Worm (Caenorhabditis elegans) whole organism, late embryonic: ENCODE results near the gene C14C11.1.
"Not testable (repeated sequence)": the region's sequence is repeated elsewhere in the genome, so short reads cannot be mapped to it uniquely, and the experiment has no call there.

Source experiments
- F13H6.1 ChIP-seq: sonication (generic microtip); optimal IDR thresholded peaks from 2 replicates; lab custom pipeline; 2016; ENCODE audit warnings: missing genetic modification characterization, missing compliant biosample characterization
- K09A11.1 ChIP-seq: sonication (generic microtip); optimal IDR thresholded peaks from 2 replicates; lab custom pipeline; 2017; ENCODE audit warnings: antibody characterized with exemption, mild to moderate bottlenecking, missing genetic modification characterization, missing compliant biosample characterization; ENCODE audit not compliant: insufficient read depth
- Y22D7AL.16 ChIP-seq: sonication (generic microtip); optimal IDR thresholded peaks from 2 replicates; lab custom pipeline; 2016; ENCODE audit warnings: missing genetic modification characterization, missing compliant biosample characterization
- ama-1 ChIP-seq: fragments of 150-350 bp; optimal IDR thresholded peaks from 2 replicates; lab custom pipeline; 2014
- ceh-14 ChIP-seq: sonication (generic microtip); optimal IDR thresholded peaks from 2 replicates; lab custom pipeline; 2016; ENCODE audit warnings: missing genotype, missing genetic modification characterization, missing compliant biosample characterization
- ceh-19 ChIP-seq: fragments of 200-800 bp; sonication (Bioruptor generic); optimal IDR thresholded peaks from 2 replicates; lab custom pipeline; 2018; ENCODE audit warnings: mild to moderate bottlenecking, missing genetic modification characterization, missing compliant biosample characterization
- ceh-2 ChIP-seq: sonication (generic microtip); optimal IDR thresholded peaks from 2 replicates; lab custom pipeline; 2016; ENCODE audit warnings: missing genotype, missing genetic modification characterization, missing compliant biosample characterization
- ceh-22 ChIP-seq: sonication (generic microtip); optimal IDR thresholded peaks from 2 replicates; lab custom pipeline; 2017; ENCODE audit warnings: missing biosample characterization, missing genetic modification characterization
- ceh-30 ChIP-seq: fragments of 150-350 bp; optimal IDR thresholded peaks from 2 replicates; lab custom pipeline; 2014; ENCODE audit warnings: missing biosample characterization, missing genetic modification characterization
- ceh-45 ChIP-seq: fragments of 200-800 bp; sonication (Bioruptor generic); IDR thresholded peaks from 2 replicates; pipeline ENCODE4 v1.3.6; 2022; ENCODE audit warnings: missing genetic modification reagents, missing genetic modification characterization, missing compliant biosample characterization
- ceh-48 ChIP-seq: sonication (generic microtip); optimal IDR thresholded peaks from 2 replicates; lab custom pipeline; 2016; ENCODE audit warnings: missing genetic modification characterization, inconsistent platforms, missing compliant biosample characterization
- ceh-6 ChIP-seq: fragments of 200-800 bp; sonication (Bioruptor generic); optimal IDR thresholded peaks from 2 replicates; lab custom pipeline; 2018; ENCODE audit warnings: mild to moderate bottlenecking, missing genetic modification characterization, missing compliant biosample characterization
- ceh-9 ChIP-seq: sonication (generic microtip); optimal IDR thresholded peaks from 2 replicates; lab custom pipeline; 2016; ENCODE audit warnings: mild to moderate bottlenecking, missing genetic modification characterization, inconsistent platforms, missing compliant biosample characterization
- dmd-4 ChIP-seq: sonication (generic microtip); optimal IDR thresholded peaks from 2 replicates; lab custom pipeline; 2016; ENCODE audit warnings: borderline replicate concordance, missing genetic modification characterization, missing compliant biosample characterization
- dve-1 ChIP-seq: sonication (generic microtip); optimal IDR thresholded peaks from 2 replicates; lab custom pipeline; 2017; ENCODE audit warnings: antibody characterized with exemption, mild to moderate bottlenecking, missing genetic modification characterization, missing compliant biosample characterization
- elt-4 ChIP-seq: sonication (generic microtip); optimal IDR thresholded peaks from 2 replicates; lab custom pipeline; 2016; ENCODE audit warnings: missing genetic modification characterization, missing compliant biosample characterization
- eyg-1 ChIP-seq: sonication (generic microtip); optimal IDR thresholded peaks from 2 replicates; lab custom pipeline; 2016; ENCODE audit warnings: missing genotype, missing genetic modification characterization, missing compliant biosample characterization
- fax-1 ChIP-seq: sonication (generic microtip); optimal IDR thresholded peaks from 2 replicates; lab custom pipeline; 2016; ENCODE audit warnings: missing genotype, missing genetic modification characterization, missing compliant biosample characterization
- fkh-10 ChIP-seq: fragments of 150-350 bp; optimal IDR thresholded peaks from 2 replicates; lab custom pipeline; 2014; ENCODE audit warnings: missing biosample characterization, missing genetic modification reagents, missing genetic modification characterization
- hlh-13 ChIP-seq: fragments of 200-800 bp; sonication (Bioruptor generic); optimal IDR thresholded peaks from 2 replicates; lab custom pipeline; 2018; ENCODE audit warnings: mild to moderate bottlenecking, missing genetic modification characterization, missing compliant biosample characterization
- hlh-8 ChIP-seq: sonication (generic microtip); optimal IDR thresholded peaks from 2 replicates; lab custom pipeline; 2016; ENCODE audit warnings: missing genotype, missing genetic modification characterization, missing compliant biosample characterization
- lim-6 ChIP-seq: sonication (generic microtip); optimal IDR thresholded peaks from 2 replicates; lab custom pipeline; 2016; ENCODE audit warnings: missing genetic modification characterization, missing compliant biosample characterization
- lin-11 ChIP-seq: fragments of 200-800 bp; sonication (Bioruptor generic); optimal IDR thresholded peaks from 2 replicates; lab custom pipeline; 2018; ENCODE audit warnings: mild to moderate bottlenecking, missing genetic modification characterization, missing compliant biosample characterization
- madf-2 ChIP-seq: sonication (generic microtip); optimal IDR thresholded peaks from 2 replicates; lab custom pipeline; 2017; ENCODE audit warnings: missing genetic modification characterization, missing compliant biosample characterization
- nhr-11 ChIP-seq: fragments of 150-350 bp; optimal IDR thresholded peaks from 2 replicates; lab custom pipeline; 2014; ENCODE audit warnings: missing biosample characterization, missing genetic modification characterization
- nhr-232 ChIP-seq: sonication (generic microtip); optimal IDR thresholded peaks from 2 replicates; lab custom pipeline; 2016; ENCODE audit warnings: missing genetic modification characterization, missing compliant biosample characterization
- odd-2 ChIP-seq: sonication (generic microtip); optimal IDR thresholded peaks from 2 replicates; lab custom pipeline; 2017; ENCODE audit warnings: antibody characterized with exemption, mild to moderate bottlenecking, missing genetic modification characterization, missing compliant biosample characterization
- pag-3 ChIP-seq: sonication (generic microtip); optimal IDR thresholded peaks from 2 replicates; lab custom pipeline; 2016; ENCODE audit warnings: missing compliant biosample characterization, missing genetic modification characterization, borderline replicate concordance
- pax-1 ChIP-seq: fragments of 150-350 bp; optimal IDR thresholded peaks from 2 replicates; lab custom pipeline; 2014; ENCODE audit warnings: missing biosample characterization, missing genetic modification characterization
- pha-4 ChIP-seq: fragments of 150-350 bp; optimal IDR thresholded peaks from 2 replicates; lab custom pipeline; 2018; ENCODE audit warnings: missing biosample characterization, missing genetic modification reagents, missing genetic modification characterization
- pqm-1 ChIP-seq: sonication (generic microtip); optimal IDR thresholded peaks from 2 replicates; lab custom pipeline; 2016; ENCODE audit warnings: missing genetic modification characterization, missing compliant biosample characterization
- pros-1 ChIP-seq: fragments of 150-350 bp; optimal IDR thresholded peaks from 2 replicates; lab custom pipeline; 2014; ENCODE audit warnings: missing biosample characterization, missing genetic modification reagents, missing genetic modification characterization
- sox-2 ChIP-seq: fragments of 200-800 bp; sonication (Bioruptor generic); IDR thresholded peaks from 2 replicates; pipeline ENCODE4 v1.3.6; 2022; ENCODE audit warnings: missing genetic modification reagents, missing genetic modification characterization, missing compliant biosample characterization
- tbx-2 ChIP-seq: sonication (generic microtip); optimal IDR thresholded peaks from 2 replicates; lab custom pipeline; 2016; ENCODE audit warnings: missing genetic modification characterization, missing compliant biosample characterization
- tbx-7 ChIP-seq: sonication (generic microtip); optimal IDR thresholded peaks from 2 replicates; lab custom pipeline; 2016; ENCODE audit warnings: missing genotype, missing genetic modification characterization, missing compliant biosample characterization
- unc-86 ChIP-seq: sonication (generic microtip); optimal IDR thresholded peaks from 2 replicates; lab custom pipeline; 2016; ENCODE audit warnings: missing genetic modification characterization, missing compliant biosample characterization
- ztf-16 ChIP-seq: sonication (generic microtip); optimal IDR thresholded peaks from 2 replicates; lab custom pipeline; 2017; ENCODE audit warnings: missing genetic modification characterization, missing compliant biosample characterization

Gene C14C11.1

DNA sequence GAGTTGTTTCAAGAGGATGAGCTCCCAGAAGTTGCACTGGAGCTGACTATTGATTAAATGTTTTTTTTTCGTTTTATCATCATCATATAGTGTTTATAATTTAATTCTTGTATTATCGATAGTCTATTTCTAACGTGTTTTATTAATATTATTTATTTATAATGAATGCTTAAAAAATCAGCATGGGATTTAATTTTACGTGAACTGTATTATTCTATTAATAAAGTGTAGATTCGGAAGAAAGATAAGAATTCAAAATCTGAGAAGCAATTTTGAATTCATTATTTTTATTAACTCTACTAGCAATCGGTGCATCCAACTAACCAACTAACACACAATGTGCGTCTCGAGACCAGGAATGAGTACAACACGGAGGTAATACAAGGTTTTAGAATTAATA, at the start of gene C14C11.1:
C14C11.1 (plus strand) TSS at position 301 of the 400 bp plus-strand sequence.
- TF ChIP-seq ceh-48; pax-1; ceh-2 (tag; lab: Kevin White, UChicago): not testable (repeated sequence)

DNA sequence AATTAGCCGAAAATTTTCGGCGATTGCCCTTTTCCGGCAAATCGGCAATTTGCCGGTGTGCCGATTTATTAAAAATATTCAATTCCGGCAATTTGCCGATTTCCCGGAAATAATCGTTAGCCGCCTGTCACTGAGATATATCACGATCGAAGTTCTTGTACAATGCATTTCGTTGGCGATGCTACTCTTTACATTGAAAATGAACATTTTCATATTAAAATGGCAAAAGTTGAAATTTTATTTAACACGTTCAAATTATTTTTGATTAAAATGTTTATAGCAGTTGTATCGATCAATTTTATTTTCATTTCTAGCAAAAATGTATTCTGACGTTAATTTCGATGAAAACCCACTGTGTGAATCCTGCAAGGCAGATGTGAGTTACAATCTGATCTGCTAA, 48.7 kb upstream of the C14C11.1 start, which contains the start of gene M03E7.3:
M03E7.3 (plus strand) TSS at position 301 of the 400 bp plus-strand sequence.
- TF ChIP-seq ceh-2 (tag; lab: Kevin White, UChicago) = no peak
- no peak for TF ChIP-seq tbx-7 (tag; lab: Kevin White, UChicago)
- TF ChIP-seq pha-4 (tag; lab: Kevin White, UChicago) = no peak
- no peak for TF ChIP-seq unc-86 (tag; lab: Kevin White, UChicago)
- TF ChIP-seq eyg-1 (tag; lab: Kevin White, UChicago) = no peak

DNA sequence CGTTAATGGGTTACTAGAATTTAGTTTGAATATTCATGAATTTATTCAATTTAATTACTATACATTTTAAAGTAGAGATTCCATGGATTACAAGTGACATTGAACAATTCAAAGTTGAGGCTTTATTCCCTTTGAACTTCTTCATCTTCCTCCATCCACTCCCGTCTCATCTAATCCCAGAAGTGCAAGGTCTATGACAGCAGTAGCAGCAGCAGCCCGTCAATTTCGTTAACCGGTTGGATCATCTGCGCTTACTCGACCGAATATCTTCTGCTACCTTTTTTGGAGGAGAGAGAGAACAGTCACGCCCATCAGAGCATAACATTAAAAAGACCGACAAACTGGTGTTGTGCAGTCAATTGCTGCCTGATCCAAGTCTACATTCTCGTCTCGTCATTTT, 46.1 kb upstream of the C14C11.1 start, which contains the start of gene M03E7.2:
M03E7.2 (plus strand) TSS at position 301 of the 400 bp plus-strand sequence.
- no peak for TF ChIP-seq sox-2 (GFP tag; lab: Robert Waterston, UW)
- no peak for TF ChIP-seq ama-1
- TF ChIP-seq Y22D7AL.16 = no peak

DNA sequence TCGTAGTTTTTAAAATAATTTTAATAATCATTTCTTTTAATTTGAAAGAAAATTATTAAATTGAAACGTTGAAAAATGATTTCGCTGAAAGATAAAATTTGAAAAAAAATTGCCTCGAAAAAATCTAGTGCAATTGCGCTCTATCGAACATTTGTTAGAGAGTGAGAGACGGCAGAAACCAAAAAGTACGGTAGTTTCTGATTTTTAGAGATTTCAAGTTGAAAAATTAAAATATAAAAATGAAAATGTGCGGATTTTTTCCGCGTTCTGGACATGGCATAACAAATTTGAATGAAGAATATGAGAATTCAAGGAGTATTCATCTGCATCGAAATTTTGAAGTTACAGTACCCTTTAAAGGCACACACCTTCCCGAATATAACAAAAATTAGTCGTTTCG, 44.0 kb upstream of the C14C11.1 start:
- no peak for TF ChIP-seq K09A11.1 (tag; lab: Kevin White, UChicago)

DNA sequence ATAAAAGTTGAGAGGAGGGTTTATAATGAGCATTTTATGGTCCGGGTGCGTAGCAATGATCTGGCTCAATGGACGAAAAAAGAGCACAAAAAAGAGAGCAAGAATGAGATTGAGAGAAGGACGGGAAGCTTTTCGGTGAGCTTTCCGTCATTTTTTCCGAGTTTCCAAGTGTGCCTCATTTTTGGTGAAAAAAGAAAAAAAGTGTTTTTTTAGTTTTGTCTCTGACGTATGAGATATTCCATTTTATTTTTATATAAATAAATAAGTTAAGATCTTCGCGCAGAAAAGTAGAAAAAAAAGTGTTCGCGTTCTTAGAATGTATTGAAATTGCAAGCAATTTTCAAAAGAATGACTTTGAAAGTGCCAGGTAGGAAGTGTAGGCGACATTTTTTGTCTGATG, 43.4 kb upstream of the C14C11.1 start, which contains the start of gene memb-2:
memb-2 (minus strand) TSS at position 101 of the 400 bp plus-strand sequence.
- TF ChIP-seq ceh-30 (tag; lab: Kevin White, UChicago) = no peak
- no peak for TF ChIP-seq fax-1 (tag; lab: Kevin White, UChicago)
- TF ChIP-seq fkh-10 (GFP tag; lab: Kevin White, UChicago) = no peak
- no peak for TF ChIP-seq lim-6
- TF ChIP-seq K09A11.1 (tag; lab: Kevin White, UChicago) = no peak
- TF ChIP-seq hlh-13 (GFP tag; lab: Kevin White, UChicago) = no peak
- TF ChIP-seq pag-3 (tag; lab: Kevin White, UChicago) = no peak
- TF ChIP-seq dve-1 (tag; lab: Kevin White, UChicago) = no peak
- no peak for TF ChIP-seq F13H6.1
- no peak for TF ChIP-seq odd-2 (tag; lab: Kevin White, UChicago)
- no peak for TF ChIP-seq madf-2 (tag; lab: Kevin White, UChicago)
- TF ChIP-seq hlh-8 (tag; lab: Kevin White, UChicago) = no peak
- no peak for TF ChIP-seq lin-11
- no peak for TF ChIP-seq ztf-16 (tag; lab: Kevin White, UChicago)

DNA sequence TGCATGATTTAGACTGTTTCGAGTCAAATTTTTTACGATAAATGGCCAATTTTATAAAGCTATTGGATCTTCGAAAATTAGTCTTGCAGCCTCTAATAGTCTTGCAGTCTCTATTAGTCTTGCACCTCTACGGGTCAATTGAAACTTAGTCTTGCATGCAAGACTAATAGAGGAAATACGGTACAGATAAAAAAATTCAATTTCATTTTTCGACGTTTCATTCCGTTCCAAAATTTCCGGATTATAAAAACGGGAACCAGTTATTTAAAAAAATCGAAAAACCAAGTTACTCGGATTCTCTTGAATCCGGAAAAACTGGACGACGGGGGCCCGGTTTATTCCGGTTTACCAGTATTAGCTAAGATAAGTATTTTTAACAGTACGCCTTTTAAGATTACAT, 42.0 kb upstream of the C14C11.1 start, which contains the start of gene M03E7.1:
M03E7.1 (plus strand) TSS at position 301 of the 400 bp plus-strand sequence.
- TF ChIP-seq pros-1 (no peak), ceh-45 (GFP tag; lab: Robert Waterston, UW) (no peak), nhr-232 (tag; lab: Kevin White, UChicago) (no peak), ceh-14 (tag; lab: Kevin White, UChicago) (no peak), F13H6.1 (no peak), K09A11.1 (tag; lab: Kevin White, UChicago) (no peak), tbx-2 (no peak), ceh-19 (no peak), pqm-1 (tag; lab: Kevin White, UChicago) (no peak), hlh-13 (GFP tag; lab: Kevin White, UChicago) (no peak), elt-4 (tag; lab: Kevin White, UChicago) (no peak), ceh-9 (tag; lab: Kevin White, UChicago) (no peak), unc-86 (tag; lab: Kevin White, UChicago) (no peak), ceh-6 (GFP tag; lab: Kevin White, UChicago) (no peak), ceh-22 (tag; lab: Kevin White, UChicago) (no peak), nhr-11 (tag; lab: Kevin White, UChicago) (no peak), eyg-1 (tag; lab: Kevin White, UChicago) (no peak), dmd-4 (tag; lab: Kevin White, UChicago) (no peak), odd-2 (tag; lab: Kevin White, UChicago) (no peak)
